Worm (Caenorhabditis elegans): ENCODE data around the gene C15H9.3.
A peak's percentile ranks its signal among the peaks of the same experiment; 100 is the strongest.

Gene C15H9.3

DNA sequence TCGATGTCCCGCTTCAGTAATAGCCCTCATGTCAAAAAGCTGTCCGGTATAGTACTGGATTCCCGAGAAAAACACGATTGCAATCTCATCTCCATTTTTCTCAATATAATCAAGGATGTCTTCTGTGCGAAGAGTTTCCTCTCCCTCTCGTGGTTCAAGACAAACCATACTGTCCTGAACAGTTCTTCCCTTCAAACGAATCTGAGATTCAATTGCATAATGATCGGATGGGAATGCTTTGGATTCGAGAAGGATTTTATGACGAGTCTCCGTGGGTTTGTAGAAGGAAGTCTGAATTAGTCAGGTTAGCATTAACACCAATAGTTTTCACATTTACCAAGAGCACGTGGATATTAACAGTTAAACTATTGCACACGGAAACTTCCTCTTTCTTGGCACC, 7.6 kb upstream of the C15H9.3 start:
- TF ChIP-seq ztf-11 (tag; optimal IDR thresholded peaks at IDR 0.05) = no peak
- no peak for TF ChIP-seq nhr-11 (tag; optimal IDR thresholded peaks at IDR 0.05)
- TF ChIP-seq nhr-76 (tag; optimal IDR thresholded peaks at IDR 0.05) = no peak
- no peak for TF ChIP-seq ceh-82 (tag; optimal IDR thresholded peaks at IDR 0.05)
- TF ChIP-seq nhr-25 (tag; optimal IDR thresholded peaks at IDR 0.05) = no peak
- no peak for TF ChIP-seq lin-15B (tag; optimal IDR thresholded peaks at IDR 0.05)
- no peak for TF ChIP-seq nhr-67 (tag; optimal IDR thresholded peaks at IDR 0.05)
- no peak for TF ChIP-seq skn-1 (tag; optimal IDR thresholded peaks at IDR 0.05)

DNA sequence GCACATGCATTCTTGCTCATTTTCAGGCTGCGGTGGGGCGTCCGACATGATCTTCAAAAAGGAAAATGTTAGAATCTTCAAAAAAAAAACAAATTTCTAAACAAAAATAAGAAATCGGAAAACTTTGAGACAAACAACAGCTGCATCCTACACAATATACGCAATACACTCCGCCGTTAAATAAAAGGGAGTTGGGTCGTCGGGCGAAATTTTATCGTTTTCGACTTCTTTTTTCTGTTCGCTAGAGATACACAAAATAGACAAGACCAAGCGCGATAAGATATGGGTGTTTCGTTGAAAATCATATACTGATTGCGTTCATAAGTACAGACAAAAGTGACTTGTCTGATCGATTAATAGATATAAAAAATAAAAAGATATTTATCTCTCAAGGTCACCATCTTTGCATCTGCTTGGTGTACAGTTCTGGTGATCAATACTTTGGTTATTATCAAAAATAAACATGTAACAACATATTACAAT, 6.3 kb upstream of the C15H9.3 start, which contains the start of gene kynu-1:
TSS of gene kynu-1 (minus strand) at position 51 of the 483 bp plus-strand sequence.
- peak; percentile 32 for TF ChIP-seq nhr-43 (tag; optimal IDR thresholded peaks at IDR 0.05; ENCODE audit: poor library complexity, severe bottlenecking)
- peak; percentile 81 for TF ChIP-seq elt-1 (tag; optimal IDR thresholded peaks at IDR 0.05)
- no peak for TF ChIP-seq elt-3 (tag; optimal IDR thresholded peaks at IDR 0.05)
- TF ChIP-seq R02D3.7 (tag; optimal IDR thresholded peaks at IDR 0.05) = no peak
- peak; percentile 66 for TF ChIP-seq ceh-28 (tag; optimal IDR thresholded peaks at IDR 0.05)
- TF ChIP-seq elt-2 (tag; optimal IDR thresholded peaks at IDR 0.05) = peak; percentile 57
- TF ChIP-seq nhr-23 (tag; optimal IDR thresholded peaks at IDR 0.05) = peak; percentile 53

DNA sequence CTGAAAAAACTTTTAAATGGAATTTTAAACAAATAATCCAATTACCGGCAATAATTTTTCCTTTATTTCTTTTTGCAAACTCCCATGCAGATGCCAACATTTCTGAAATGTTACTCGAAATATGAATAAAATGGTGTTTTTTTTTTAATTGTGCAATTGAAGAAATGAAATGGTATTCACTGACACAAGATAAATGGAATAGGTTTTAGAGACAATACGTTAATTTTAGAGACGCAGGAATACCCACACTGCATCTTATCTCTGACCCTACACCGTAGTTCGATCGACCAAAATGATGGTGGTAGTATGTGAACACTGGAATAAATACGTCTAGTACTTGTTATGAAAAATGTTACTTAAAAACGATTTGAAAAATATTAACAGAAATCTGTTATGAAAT, 2.8 kb upstream of the C15H9.3 start, which contains the start of gene prx-3:
TSS of gene prx-3 (minus strand) at position 101 of the 400 bp plus-strand sequence.
- TF ChIP-seq unc-39 (tag; optimal IDR thresholded peaks at IDR 0.05) = no peak
- no peak for TF ChIP-seq ZK546.5 (tag; optimal IDR thresholded peaks at IDR 0.05)
- TF ChIP-seq elt-2 (tag; optimal IDR thresholded peaks at IDR 0.05) = peak; percentile 54

DNA sequence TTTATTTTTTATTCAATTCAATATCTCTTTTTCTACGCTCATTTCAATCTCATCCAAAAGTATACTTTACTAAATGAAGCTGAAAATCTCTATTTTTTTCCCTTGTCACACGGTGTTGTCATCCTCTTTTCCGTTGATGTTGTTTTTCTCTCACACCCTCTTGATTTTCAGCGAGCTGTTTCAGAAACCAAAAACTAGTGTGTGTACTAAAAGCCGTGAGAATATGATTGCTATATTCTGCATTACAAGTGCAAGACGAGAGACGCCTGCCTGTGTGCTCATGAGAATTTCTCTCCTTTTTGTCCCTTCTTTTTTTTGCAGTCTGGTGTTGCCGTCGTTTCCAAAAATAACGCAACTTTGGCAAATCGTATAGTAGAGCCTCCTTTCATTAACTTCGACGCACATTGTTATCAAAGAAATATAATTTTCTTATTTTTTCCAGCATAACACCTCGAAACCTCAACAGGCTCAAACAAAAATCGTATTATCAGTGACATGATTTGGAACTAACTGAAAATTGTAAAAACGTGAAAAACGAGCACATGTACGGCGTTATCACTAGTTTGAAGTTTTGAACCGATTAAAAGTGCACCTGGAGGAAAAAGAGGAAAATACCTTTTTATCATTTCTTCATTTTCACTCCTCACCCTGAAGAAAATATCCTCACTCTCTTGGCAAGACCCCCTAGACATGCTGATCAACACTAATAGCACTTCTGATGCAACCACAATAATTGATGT, 2.7 kb downstream of the C15H9.3 start, which contains the start of gene C15H9.2:
TSS of gene C15H9.2 (plus strand) at position 441 of the 740 bp plus-strand sequence.
- TF ChIP-seq ceh-9 (tag; optimal IDR thresholded peaks at IDR 0.05) = no peak
- no peak for TF ChIP-seq R02D3.7 (tag; optimal IDR thresholded peaks at IDR 0.05)
- peak; percentile 6 for TF ChIP-seq nfya-1 (tag; optimal IDR thresholded peaks at IDR 0.05; ENCODE audit: insufficient read depth)
- TF ChIP-seq pqm-1 (tag; optimal IDR thresholded peaks at IDR 0.05) = peak; percentile 47
- peak; percentile 74 for TF ChIP-seq elt-2 (tag; optimal IDR thresholded peaks at IDR 0.05)
- no peak for TF ChIP-seq elt-1 (tag; optimal IDR thresholded peaks at IDR 0.05)
- TF ChIP-seq aly-2 (tag; optimal IDR thresholded peaks at IDR 0.05) = no peak

DNA sequence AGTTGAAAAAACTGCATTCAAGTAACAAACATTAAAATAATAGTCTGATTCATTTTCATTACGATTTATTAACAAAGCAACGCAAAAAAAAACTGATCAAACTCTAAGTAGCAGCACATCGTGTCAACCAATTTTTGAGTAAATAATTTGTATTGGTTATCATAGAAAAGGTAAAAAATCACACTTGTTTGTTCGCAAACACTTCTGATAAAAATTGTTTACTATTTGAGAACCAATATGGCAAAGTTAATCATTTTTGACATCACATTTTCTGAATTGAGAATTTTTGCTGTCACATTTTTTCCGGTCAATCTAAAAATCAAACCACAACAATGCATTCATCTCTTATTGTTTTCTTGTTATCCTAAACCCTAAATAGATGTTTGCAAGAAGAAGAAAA, 5.7 kb downstream of the C15H9.3 start:
- TF ChIP-seq ceh-28 (tag; optimal IDR thresholded peaks at IDR 0.05) (no peak), egl-27 (tag; optimal IDR thresholded peaks at IDR 0.05) (no peak), lin-39 (tag; optimal IDR thresholded peaks at IDR 0.05) (no peak), unc-62 (GFP tag; optimal IDR thresholded peaks at IDR 0.05) (no peak), ama-1 (optimal IDR thresholded peaks at IDR 0.05) (no peak), fkh-2 (tag; optimal IDR thresholded peaks at IDR 0.05) (no peak), eor-1 (tag; optimal IDR thresholded peaks at IDR 0.05) (no peak), nhr-76 (tag; optimal IDR thresholded peaks at IDR 0.05) (no peak), nhr-28 (tag; optimal IDR thresholded peaks at IDR 0.05) (no peak), pha-4 (tag; optimal IDR thresholded peaks at IDR 0.05) (peak; percentile 89), pqm-1 (tag; optimal IDR thresholded peaks at IDR 0.05) (peak; percentile 15), mdl-1 (tag; optimal IDR thresholded peaks at IDR 0.05) (no peak), elt-2 (tag; optimal IDR thresholded peaks at IDR 0.05) (peak; percentile 27), aly-2 (tag; optimal IDR thresholded peaks at IDR 0.05) (no peak), zag-1 (tag; optimal IDR thresholded peaks at IDR 0.05) (no peak), nhr-237 (tag; optimal IDR thresholded peaks at IDR 0.05) (no peak), nhr-23 (tag; optimal IDR thresholded peaks at IDR 0.05) (no peak), nhr-12 (tag; optimal IDR thresholded peaks at IDR 0.05) (no peak), ztf-4 (tag; optimal IDR thresholded peaks at IDR 0.05) (no peak), skn-1 (tag; optimal IDR thresholded peaks at IDR 0.05) (no peak), ceh-82 (tag; optimal IDR thresholded peaks at IDR 0.05) (no peak), ceh-9 (tag; optimal IDR thresholded peaks at IDR 0.05) (no peak), fkh-10 (GFP tag; optimal IDR thresholded peaks at IDR 0.05) (no peak), lin-15B (tag; optimal IDR thresholded peaks at IDR 0.05) (no peak), lsy-12 (tag; optimal IDR thresholded peaks at IDR 0.05) (no peak), R02D3.7 (tag; optimal IDR thresholded peaks at IDR 0.05) (no peak)
